Fruit fly (Drosophila melanogaster) whole organism, prepupa: ENCODE data around the gene CG34398.

ENCODE experiments used
- CG10631 ChIP-seq: fragments of 200-800 bp; sonication (Bioruptor generic); optimal IDR thresholded peaks from 2 replicates; lab custom pipeline; 2016; ENCODE audit warnings: missing biosample characterization, missing genetic modification characterization
- CG10669 ChIP-seq: fragments of 200-800 bp; sonication (Bioruptor generic); optimal IDR thresholded peaks from 3 replicates; lab custom pipeline; 2018; ENCODE audit warnings: missing biosample characterization, mild to moderate bottlenecking, missing genetic modification characterization, moderate library complexity
- CG11762 ChIP-seq: fragments of 200-800 bp; sonication (Bioruptor generic); optimal IDR thresholded peaks from 3 replicates; lab custom pipeline; 2016; ENCODE audit warnings: missing biosample characterization, missing genetic modification characterization; ENCODE audit not compliant: insufficient read depth
- CG1621 ChIP-seq: fragments of 200-800 bp; sonication (Bioruptor generic); optimal IDR thresholded peaks from 3 replicates; lab custom pipeline; 2018; ENCODE audit warnings: missing biosample characterization, mild to moderate bottlenecking, missing genetic modification characterization
- CG16779 ChIP-seq: fragments of 200-800 bp; sonication (Bioruptor generic); optimal IDR thresholded peaks from 3 replicates; lab custom pipeline; 2017; ENCODE audit warnings: missing biosample characterization, mild to moderate bottlenecking, missing genetic modification characterization
- CG32006 ChIP-seq: fragments of 200-800 bp; sonication (Bioruptor generic); optimal IDR thresholded peaks from 3 replicates; lab custom pipeline; 2017; ENCODE audit warnings: missing biosample characterization, mild to moderate bottlenecking, missing genetic modification characterization
- CG34406 ChIP-seq: fragments of 200-800 bp; sonication (Bioruptor generic); optimal IDR thresholded peaks from 3 replicates; lab custom pipeline; 2016; ENCODE audit warnings: missing biosample characterization, missing genetic modification characterization
- CG4318 ChIP-seq: fragments of 200-800 bp; sonication (Bioruptor generic); optimal IDR thresholded peaks from 3 replicates; lab custom pipeline; 2017; ENCODE audit warnings: missing biosample characterization, mild to moderate bottlenecking, missing genetic modification characterization
- CG6163 ChIP-seq: fragments of 200-800 bp; sonication (Bioruptor generic); IDR thresholded peaks from 3 replicates; pipeline ENCODE4 v1.3.6; 2022; ENCODE audit warnings: missing biosample characterization, missing genetic modification characterization
- CG6276 ChIP-seq: fragments of 200-800 bp; sonication (Bioruptor generic); optimal IDR thresholded peaks from 2 replicates; lab custom pipeline; 2017; ENCODE audit warnings: missing biosample characterization, mild to moderate bottlenecking, missing genetic modification characterization
- CG6792 ChIP-seq: fragments of 200-800 bp; sonication (Bioruptor generic); optimal IDR thresholded peaks from 3 replicates; lab custom pipeline; 2016; ENCODE audit warnings: missing biosample characterization, missing genetic modification characterization
- CG6808 ChIP-seq: fragments of 200-800 bp; sonication (Bioruptor generic); optimal IDR thresholded peaks from 3 replicates; lab custom pipeline; 2017; ENCODE audit warnings: missing biosample characterization, missing genetic modification characterization, mild to moderate bottlenecking, moderate library complexity, missing genetic modification reagents
- CG6854 ChIP-seq: fragments of 200-800 bp; sonication (Bioruptor generic); optimal IDR thresholded peaks from 2 replicates; lab custom pipeline; 2017; ENCODE audit warnings: missing biosample characterization, mild to moderate bottlenecking, missing genetic modification characterization
- CG7368 ChIP-seq: fragments of 200-800 bp; sonication (Bioruptor generic); optimal IDR thresholded peaks from 3 replicates; lab custom pipeline; 2016; ENCODE audit warnings: missing biosample characterization, missing genetic modification characterization
- CG8119 ChIP-seq: fragments of 200-800 bp; sonication (Bioruptor generic); IDR thresholded peaks from 3 replicates; pipeline ENCODE4 v1.3.6; 2022; ENCODE audit warnings: missing biosample characterization, missing genetic modification characterization
- CG8319 ChIP-seq: fragments of 200-800 bp; sonication (Bioruptor generic); optimal IDR thresholded peaks from 3 replicates; lab custom pipeline; 2016; ENCODE audit warnings: missing biosample characterization, missing genetic modification characterization
- CG8632 ChIP-seq: fragments of 200-800 bp; sonication (Bioruptor generic); optimal IDR thresholded peaks from 3 replicates; lab custom pipeline; 2016; ENCODE audit warnings: missing biosample characterization, missing genetic modification characterization
- Eip75B ChIP-seq: fragments of 200-800 bp; sonication (Bioruptor generic); optimal IDR thresholded peaks from 3 replicates; lab custom pipeline; 2016; ENCODE audit warnings: missing biosample characterization, missing genetic modification characterization
- Eip78C ChIP-seq: fragments of 200-800 bp; sonication (Bioruptor generic); peaks from one replicate; lab custom pipeline; 2016; ENCODE audit warnings: missing biosample characterization, missing genetic modification characterization
- Eip93F ChIP-seq: fragments of 200-800 bp; sonication (Bioruptor generic); optimal IDR thresholded peaks from 2 replicates; lab custom pipeline; 2016; ENCODE audit warnings: missing biosample characterization, mild to moderate bottlenecking, missing genetic modification characterization
- Ets21C ChIP-seq: fragments of 200-800 bp; sonication (Bioruptor generic); optimal IDR thresholded peaks from 3 replicates; lab custom pipeline; 2016; ENCODE audit warnings: missing biosample characterization, missing genetic modification characterization
- Ets96B ChIP-seq: fragments of 200-800 bp; optimal IDR thresholded peaks from 2 replicates; lab custom pipeline; 2019; ENCODE audit warnings: missing biosample characterization, mild to moderate bottlenecking, missing genetic modification characterization, moderate library complexity
- Gug ChIP-seq: fragments of 200-800 bp; sonication (Bioruptor generic); IDR thresholded peaks from 2 replicates; pipeline ENCODE4 v1.3.6; 2022; ENCODE audit warnings: missing biosample characterization, missing genetic modification characterization
- Hr39 ChIP-seq: fragments of 200-800 bp; sonication (Bioruptor generic); optimal IDR thresholded peaks from 2 replicates; lab custom pipeline; 2016; ENCODE audit warnings: missing biosample characterization, missing genetic modification characterization
- Lpt ChIP-seq: fragments of 200-800 bp; sonication (Bioruptor generic); optimal IDR thresholded peaks from 3 replicates; lab custom pipeline; 2016; ENCODE audit warnings: missing biosample characterization, missing genetic modification characterization
- Met ChIP-seq: fragments of 200-800 bp; sonication (Bioruptor generic); optimal IDR thresholded peaks from 3 replicates; lab custom pipeline; 2016; ENCODE audit warnings: missing biosample characterization, missing genetic modification characterization
- OdsH ChIP-seq: fragments of 200-800 bp; sonication (Bioruptor generic); optimal IDR thresholded peaks from 3 replicates; lab custom pipeline; 2016; ENCODE audit warnings: missing biosample characterization, missing genetic modification characterization
- Smox ChIP-seq: fragments of 200-800 bp; sonication (Bioruptor generic); optimal IDR thresholded peaks from 3 replicates; lab custom pipeline; 2016; ENCODE audit warnings: missing biosample characterization, missing genetic modification characterization
- Sox102F ChIP-seq: fragments of 200-800 bp; sonication (Bioruptor generic); optimal IDR thresholded peaks from 2 replicates; lab custom pipeline; 2016; ENCODE audit warnings: missing biosample characterization, mild to moderate bottlenecking, missing genetic modification characterization
- Sox14 ChIP-seq: fragments of 200-800 bp; sonication (Bioruptor generic); optimal IDR thresholded peaks from 3 replicates; lab custom pipeline; 2016; ENCODE audit warnings: missing biosample characterization, missing genetic modification characterization
- Sox15 ChIP-seq: fragments of 200-800 bp; sonication (Bioruptor generic); optimal IDR thresholded peaks from 3 replicates; lab custom pipeline; 2016; ENCODE audit warnings: missing biosample characterization, missing genetic modification characterization
- achi ChIP-seq: fragments of 200-800 bp; sonication (Bioruptor generic); optimal IDR thresholded peaks from 3 replicates; lab custom pipeline; 2016; ENCODE audit warnings: missing biosample characterization, missing genetic modification characterization
- acj6 ChIP-seq: fragments of 200-800 bp; sonication (Bioruptor generic); optimal IDR thresholded peaks from 3 replicates; lab custom pipeline; 2016; ENCODE audit warnings: missing biosample characterization, missing genetic modification characterization
- cyc ChIP-seq: fragments of 200-800 bp; sonication (Bioruptor generic); optimal IDR thresholded peaks from 3 replicates; lab custom pipeline; 2016; ENCODE audit warnings: missing biosample characterization, missing genetic modification characterization
- dac ChIP-seq: fragments of 200-800 bp; sonication (Bioruptor generic); optimal IDR thresholded peaks from 2 replicates; lab custom pipeline; 2017; ENCODE audit warnings: missing biosample characterization, mild to moderate bottlenecking, missing genetic modification characterization
- dsx ChIP-seq: fragments of 200-800 bp; optimal IDR thresholded peaks from 3 replicates; lab custom pipeline; 2019; ENCODE audit warnings: missing biosample characterization, mild to moderate bottlenecking, missing genetic modification characterization, moderate library complexity; ENCODE audit not compliant: poor library complexity, severe bottlenecking
- eg ChIP-seq: fragments of 200-800 bp; sonication (Bioruptor generic); IDR thresholded peaks from 3 replicates; pipeline ENCODE4 v1.3.6; 2022; ENCODE audit warnings: missing biosample characterization, missing genetic modification characterization
- fd85E ChIP-seq: fragments of 200-800 bp; sonication (Bioruptor generic); optimal IDR thresholded peaks from 3 replicates; lab custom pipeline; 2016; ENCODE audit warnings: missing biosample characterization, missing genetic modification characterization
- fkh ChIP-seq: fragments of 200-800 bp; sonication (Bioruptor generic); optimal IDR thresholded peaks from 3 replicates; lab custom pipeline; 2017; ENCODE audit warnings: missing biosample characterization, mild to moderate bottlenecking, missing genetic modification characterization, moderate library complexity
- lz ChIP-seq: fragments of 200-800 bp; sonication (Bioruptor generic); optimal IDR thresholded peaks from 3 replicates; lab custom pipeline; 2016; ENCODE audit warnings: missing biosample characterization, missing genetic modification characterization
- net ChIP-seq: fragments of 200-800 bp; sonication (Bioruptor generic); optimal IDR thresholded peaks from 3 replicates; lab custom pipeline; 2016; ENCODE audit warnings: missing biosample characterization, missing genetic modification characterization
- salr ChIP-seq, 2 experiments: fragments of 200-800 bp; sonication (Bioruptor generic); optimal IDR thresholded peaks; 3 replicates each; lab custom pipeline; 2016 to 2018; ENCODE audit warnings: missing biosample characterization in 2 of 2, missing genetic modification characterization in 2 of 2, mild to moderate bottlenecking in 1 of 2
- spab ChIP-seq: fragments of 200-800 bp; sonication (Bioruptor generic); optimal IDR thresholded peaks from 2 replicates; lab custom pipeline; 2017; ENCODE audit warnings: missing biosample characterization, mild to moderate bottlenecking, missing genetic modification characterization, missing genetic modification reagents
- ss ChIP-seq, 2 experiments: fragments of 200-800 bp; sonication (Bioruptor generic); optimal IDR thresholded peaks; 2 replicates in 1 of 2; 3 replicates in 1 of 2; lab custom pipeline; 2017 to 2018; ENCODE audit warnings: mild to moderate bottlenecking in 2 of 2, missing biosample characterization in 2 of 2, missing genetic modification characterization in 2 of 2, moderate library complexity in 1 of 2
- svp ChIP-seq: fragments of 200-800 bp; sonication (Bioruptor generic); peaks from one replicate; lab custom pipeline; 2016; ENCODE audit warnings: missing biosample characterization, missing genetic modification characterization
- topi ChIP-seq: fragments of 200-800 bp; sonication (Bioruptor generic); optimal IDR thresholded peaks from 3 replicates; lab custom pipeline; 2016; ENCODE audit warnings: missing biosample characterization, missing genetic modification characterization
- vri ChIP-seq: fragments of 200-800 bp; sonication (Bioruptor generic); optimal IDR thresholded peaks from 3 replicates; lab custom pipeline; 2016; ENCODE audit warnings: missing biosample characterization, mild to moderate bottlenecking, missing genetic modification characterization

CG34398 gene

DNA sequence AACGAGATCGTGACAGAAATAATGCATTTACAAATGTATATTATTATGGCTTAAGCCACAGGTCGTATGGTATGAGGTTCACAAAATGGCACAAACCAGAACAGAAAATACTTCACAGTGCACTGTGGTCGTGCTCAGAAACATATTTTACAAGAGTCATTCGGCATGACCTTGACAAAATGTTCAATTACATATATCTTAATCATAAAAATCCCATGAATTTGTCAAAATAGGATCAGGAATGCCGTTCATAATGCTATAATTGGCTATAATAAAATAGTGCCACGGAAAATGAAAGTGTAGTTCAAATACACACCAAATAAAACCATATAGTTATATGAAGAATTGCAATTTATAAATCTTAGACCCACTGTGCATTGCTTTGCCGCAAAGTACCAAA lies 21.1 kb downstream of the CG34398 start (continued):
- TF ChIP-seq fkh (GFP tag; lab: Kevin White, UChicago) (no peak), Smox (GFP tag; lab: Kevin White, UChicago) (no peak), CG10631 (peak; percentile 57), CG6276 (GFP tag; lab: Kevin White, UChicago) (peak; percentile 51), Sox102F (GFP tag; lab: Kevin White, UChicago) (no peak), Eip78C (peak; percentile 91), CG4318 (peak; percentile 62), CG8632 (GFP tag; lab: Kevin White, UChicago) (peak; percentile 23), Met (GFP tag; lab: Kevin White, UChicago) (no peak), eg (GFP tag; lab: Robert Waterston, UW) (0 out of 3 replicates have a peak, but pooled peaks have one; percentile 26), Hr39 (GFP tag; lab: Kevin White, UChicago) (peak; percentile 17), Ets21C (no peak), lz (GFP tag; lab: Kevin White, UChicago) (no peak), salr (GFP tag; optimal IDR thresholded peaks at IDR 0.05; lab: Kevin White, UChicago) (peak; percentile 26 to 29), CG6163 (GFP tag; lab: Robert Waterston, UW) (peak; percentile 45; the same call in 2 of the 3 replicates), achi (GFP tag; lab: Kevin White, UChicago) (peak; percentile 57), CG1621 (tag; lab: Kevin White, UChicago) (peak; percentile 25), CG11762 (peak; percentile 25), CG16779 (no peak), ss (GFP tag; optimal IDR thresholded peaks at IDR 0.05; lab: Kevin White, UChicago) (peak in 1 of 2 experiments; percentile 38), CG10669 (peak; percentile 74), net (GFP tag; lab: Kevin White, UChicago) (no peak), Lpt (GFP tag; lab: Kevin White, UChicago) (peak; percentile 49), Eip75B (GFP tag; lab: Kevin White, UChicago) (peak; percentile 33), Sox14 (peak; percentile 53), CG32006 (GFP tag; lab: Kevin White, UChicago) (peak; percentile 76), CG8319 (GFP tag; lab: Kevin White, UChicago) (no peak), cyc (GFP tag; lab: Kevin White, UChicago) (no peak), topi (GFP tag; lab: Kevin White, UChicago) (no peak), CG7368 (GFP tag; lab: Kevin White, UChicago) (no peak), acj6 (peak; percentile 54), Eip93F (GFP tag; lab: Kevin White, UChicago) (no peak), CG34406 (GFP tag; lab: Kevin White, UChicago) (peak; percentile 14), CG6854 (GFP tag; lab: Kevin White, UChicago) (no peak), spab (GFP tag; lab: Kevin White, UChicago) (peak; percentile 62), dsx (GFP tag; lab: Kevin White, UChicago) (peak; percentile 50)

dm6 chr2L:8920294-8920693 lies 21.7 kb downstream of the CG34398 start:
- TF ChIP-seq Met (GFP tag; lab: Kevin White, UChicago) (peak; percentile 63), CG10631 (peak; percentile 78), Ets21C (peak; percentile 39), lz (GFP tag; lab: Kevin White, UChicago) (peak; percentile 72), CG16779 (peak; percentile 51), Eip75B (GFP tag; lab: Kevin White, UChicago) (peak; percentile 80), dac (GFP tag; lab: Kevin White, UChicago) (peak; percentile 32), topi (GFP tag; lab: Kevin White, UChicago) (peak; percentile 82), net (GFP tag; lab: Kevin White, UChicago) (peak; percentile 78), Gug (GFP tag; lab: Robert Waterston, UW) (peak; percentile 56), CG8119 (GFP tag; lab: Robert Waterston, UW) (peak; percentile 80), salr (GFP tag; optimal IDR thresholded peaks at IDR 0.05; lab: Kevin White, UChicago) (peak; percentile 36 to 55), Hr39 (GFP tag; lab: Kevin White, UChicago) (peak; percentile 55), Sox14 (peak; percentile 64), cyc (GFP tag; lab: Kevin White, UChicago) (peak; percentile 68), vri (GFP tag; lab: Kevin White, UChicago) (peak; percentile 76), CG6792 (GFP tag; lab: Kevin White, UChicago) (peak; percentile 84), CG4318 (peak; percentile 57), fkh (GFP tag; lab: Kevin White, UChicago) (no peak), CG10669 (peak; percentile 73), Lpt (GFP tag; lab: Kevin White, UChicago) (peak; percentile 61), CG6808 (GFP tag; lab: Kevin White, UChicago) (peak; percentile 63), Sox15 (peak; percentile 31), CG6854 (GFP tag; lab: Kevin White, UChicago) (peak; percentile 9), Eip93F (GFP tag; lab: Kevin White, UChicago) (peak; percentile 56), OdsH (peak; percentile 82), achi (GFP tag; lab: Kevin White, UChicago) (peak; percentile 83), fd85E (GFP tag; lab: Kevin White, UChicago) (no peak), svp (peak; percentile 91), Ets96B (tag; lab: Kevin White, UChicago) (peak; percentile 84), CG34406 (GFP tag; lab: Kevin White, UChicago) (peak; percentile 82)
